Worm (Caenorhabditis elegans): ENCODE data around the gene C17H12.2.

DNA sequence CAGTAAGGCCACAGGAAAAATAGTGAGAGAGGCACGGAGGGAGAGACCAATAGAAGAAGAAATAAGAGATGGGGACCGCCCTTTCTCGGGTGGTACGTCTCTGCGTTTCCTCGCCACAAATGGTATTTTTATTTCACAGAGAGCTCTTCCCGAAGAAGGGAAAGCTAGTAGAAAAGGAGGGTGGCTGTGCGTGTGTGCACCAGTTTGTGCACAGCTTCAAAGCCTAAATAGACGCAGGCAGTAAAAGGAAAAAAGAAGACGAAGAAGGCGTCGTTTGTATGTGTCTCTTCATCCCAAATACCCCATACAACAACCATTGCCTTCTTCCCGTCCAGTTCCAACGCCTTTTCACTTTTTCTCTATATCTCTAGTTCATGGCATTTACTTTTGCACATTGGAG, 19.5 kb upstream of the C17H12.2 start:
- TF ChIP-seq hlh-30 (tag; optimal IDR thresholded peaks at IDR 0.05; ENCODE audit: insufficient read depth), result no peak
- TF ChIP-seq ceh-34 (tag; optimal IDR thresholded peaks at IDR 0.05), result peak; percentile 82
- no peak for TF ChIP-seq fkh-6 (tag; optimal IDR thresholded peaks at IDR 0.05)
- no peak for TF ChIP-seq unc-86 (tag; optimal IDR thresholded peaks at IDR 0.05)
- TF ChIP-seq hlh-8 (tag; optimal IDR thresholded peaks at IDR 0.05), result no peak
- TF ChIP-seq ceh-24 (tag; optimal IDR thresholded peaks at IDR 0.05), result no peak
